Worm (Caenorhabditis elegans) whole organism, young adult: ENCODE data around the gene vms-1.

Experiments used
- B0019.2 ChIP-seq: fragments of 200-800 bp; sonication (Bioruptor generic); conservative IDR thresholded peaks from 2 replicates; pipeline ENCODE4 v1.3.6; 2022; ENCODE audit warnings: missing genetic modification reagents, missing genetic modification characterization, missing compliant biosample characterization
- B0035.1 ChIP-seq: sonication (generic microtip); optimal IDR thresholded peaks from 2 replicates; lab custom pipeline; 2016; ENCODE audit warnings: missing genetic modification characterization, mild to moderate bottlenecking, missing compliant biosample characterization, missing genotype, missing genetic modification reagents
- B0261.1 ChIP-seq: sonication (generic microtip); optimal IDR thresholded peaks from 2 replicates; lab custom pipeline; 2016; ENCODE audit warnings: mild to moderate bottlenecking, missing genetic modification characterization, moderate library complexity, missing compliant biosample characterization
- B0336.3 ChIP-seq: fragments of 200-800 bp; sonication (Bioruptor generic); IDR thresholded peaks from 2 replicates; pipeline ENCODE4 v1.3.6; 2022; ENCODE audit warnings: missing genetic modification characterization, missing compliant biosample characterization
- C06A6.2 ChIP-seq: fragments of 200-800 bp; sonication (Bioruptor generic); conservative IDR thresholded peaks from 2 replicates; pipeline ENCODE4 v1.3.6; 2022; ENCODE audit warnings: missing genetic modification characterization, missing compliant biosample characterization
- C17E4.6 ChIP-seq: fragments of 200-800 bp; sonication (Bioruptor generic); IDR thresholded peaks from 2 replicates; pipeline ENCODE4 v1.3.6; 2022; ENCODE audit warnings: missing genetic modification reagents, missing genetic modification characterization, missing compliant biosample characterization
- F39B2.1 ChIP-seq: fragments of 200-800 bp; sonication (Bioruptor generic); IDR thresholded peaks from 2 replicates; pipeline ENCODE4 v1.3.6; 2022; ENCODE audit warnings: missing genetic modification reagents, missing genetic modification characterization, missing compliant biosample characterization
- F55B11.4 ChIP-seq: sonication (generic microtip); optimal IDR thresholded peaks from 2 replicates; lab custom pipeline; 2016; ENCODE audit warnings: missing compliant biosample characterization, missing genetic modification characterization, borderline replicate concordance; ENCODE audit not compliant: insufficient read depth
- F57C9.4 ChIP-seq: sonication (generic microtip); optimal IDR thresholded peaks from 2 replicates; lab custom pipeline; 2017; ENCODE audit warnings: mild to moderate bottlenecking, missing genetic modification characterization, missing compliant biosample characterization
- K12H6.12 ChIP-seq: fragments of 200-800 bp; sonication (Bioruptor generic); optimal IDR thresholded peaks from 2 replicates; lab custom pipeline; 2018; ENCODE audit warnings: mild to moderate bottlenecking, missing genetic modification characterization, missing compliant biosample characterization
- Y53G8AR.9 ChIP-seq: fragments of 200-800 bp; sonication (Bioruptor generic); conservative IDR thresholded peaks from 2 replicates; pipeline ENCODE4 v1.3.6; 2022; ENCODE audit warnings: missing genetic modification reagents, missing genetic modification characterization, missing compliant biosample characterization
- Y79H2A.3 ChIP-seq: fragments of 200-800 bp; sonication (Bioruptor generic); conservative IDR thresholded peaks from 2 replicates; pipeline ENCODE4 v1.3.6; 2022; ENCODE audit warnings: missing genetic modification reagents, missing genetic modification characterization, missing compliant biosample characterization
- ZK185.1 ChIP-seq: sonication (generic microtip); optimal IDR thresholded peaks from 2 replicates; lab custom pipeline; 2016; ENCODE audit warnings: mild to moderate bottlenecking, missing genetic modification characterization, missing compliant biosample characterization; ENCODE audit not compliant: poor library complexity, severe bottlenecking
- aptf-3 ChIP-seq: fragments of 200-800 bp; sonication (Bioruptor generic); IDR thresholded peaks from 2 replicates; pipeline ENCODE4 v1.3.6; 2022; ENCODE audit warnings: missing genetic modification characterization, missing compliant biosample characterization
- cebp-2 ChIP-seq: fragments of 200-800 bp; sonication (Bioruptor generic); IDR thresholded peaks from 2 replicates; pipeline ENCODE4 v1.3.6; 2022; ENCODE audit warnings: missing genetic modification characterization, missing compliant biosample characterization
- dox-1 ChIP-seq: fragments of 200-800 bp; sonication (Bioruptor generic); IDR thresholded peaks from 2 replicates; pipeline ENCODE4 v1.3.6; 2022; ENCODE audit warnings: missing genetic modification reagents, missing genetic modification characterization, missing compliant biosample characterization
- dpl-1 ChIP-seq: fragments of 150-350 bp; optimal IDR thresholded peaks from 2 replicates; lab custom pipeline; 2014; ENCODE audit warnings: missing biosample characterization, missing genetic modification reagents, missing genetic modification characterization
- egl-18 ChIP-seq: fragments of 200-800 bp; sonication (Bioruptor generic); IDR thresholded peaks from 2 replicates; pipeline ENCODE4 v1.3.6; 2022; ENCODE audit warnings: missing genetic modification reagents, missing genetic modification characterization, missing compliant biosample characterization
- ekl-4 ChIP-seq: fragments of 200-800 bp; sonication (Bioruptor generic); IDR thresholded peaks from 2 replicates; pipeline ENCODE4 v1.3.6; 2022; ENCODE audit warnings: missing genetic modification reagents, missing genetic modification characterization, missing compliant biosample characterization
- gei-17 ChIP-seq: fragments of 200-800 bp; sonication (Bioruptor generic); optimal IDR thresholded peaks from 2 replicates; lab custom pipeline; 2018; ENCODE audit warnings: mild to moderate bottlenecking, missing genetic modification characterization, missing compliant biosample characterization
- him-1 ChIP-seq: sonication (generic microtip); optimal IDR thresholded peaks from 2 replicates; lab custom pipeline; 2016; ENCODE audit warnings: missing genotype, missing genetic modification reagents, missing genetic modification characterization, missing compliant biosample characterization
- hmg-1.2 ChIP-seq: fragments of 200-800 bp; sonication (Bioruptor generic); IDR thresholded peaks from 2 replicates; pipeline ENCODE4 v1.3.6; 2022; ENCODE audit warnings: missing genetic modification reagents, missing genetic modification characterization, missing compliant biosample characterization
- let-526 ChIP-seq: fragments of 200-800 bp; sonication (Bioruptor generic); IDR thresholded peaks from 2 replicates; pipeline ENCODE4 v1.3.6; 2022; ENCODE audit warnings: missing genetic modification reagents, missing genetic modification characterization, missing compliant biosample characterization
- let-607 ChIP-seq, 2 experiments: fragments of 200-800 bp in 1 of 2; sonication (Bioruptor generic) in 1 of 2; sonication (generic microtip) in 1 of 2; optimal IDR thresholded peaks; 2 replicates each; lab custom pipeline; 2016 to 2018; ENCODE audit warnings: mild to moderate bottlenecking in 2 of 2, missing compliant biosample characterization in 2 of 2, missing genetic modification characterization in 2 of 2, moderate library complexity in 2 of 2, missing genotype in 1 of 2
- lin-26 ChIP-seq: fragments of 200-800 bp; sonication (Bioruptor generic); IDR thresholded peaks from 2 replicates; pipeline ENCODE4 v1.3.6; 2022; ENCODE audit warnings: missing genetic modification reagents, missing genetic modification characterization, missing compliant biosample characterization
- lin-40 ChIP-seq: sonication (generic microtip); optimal IDR thresholded peaks from 2 replicates; lab custom pipeline; 2016; ENCODE audit warnings: missing genetic modification characterization, mild to moderate bottlenecking, missing compliant biosample characterization, missing genotype, missing genetic modification reagents
- lsl-1 ChIP-seq: fragments of 200-800 bp; sonication (Bioruptor generic); optimal IDR thresholded peaks from 2 replicates; lab custom pipeline; 2018; ENCODE audit warnings: mild to moderate bottlenecking, missing genetic modification characterization, moderate library complexity, missing compliant biosample characterization
- nfyb-1 ChIP-seq: fragments of 200-800 bp; sonication (Bioruptor generic); IDR thresholded peaks from 2 replicates; pipeline ENCODE4 v1.3.6; 2022; ENCODE audit warnings: missing genetic modification reagents, missing genetic modification characterization, missing compliant biosample characterization
- nhr-179 ChIP-seq: sonication (generic microtip); optimal IDR thresholded peaks from 2 replicates; lab custom pipeline; 2016; ENCODE audit warnings: mild to moderate bottlenecking, missing genetic modification characterization, missing compliant biosample characterization
- nhr-27 ChIP-seq: fragments of 200-800 bp; sonication (Bioruptor generic); optimal IDR thresholded peaks from 2 replicates; lab custom pipeline; 2018; ENCODE audit warnings: mild to moderate bottlenecking, missing genetic modification characterization, moderate library complexity, missing compliant biosample characterization
- pbrm-1 ChIP-seq: fragments of 200-800 bp; sonication (Bioruptor generic); IDR thresholded peaks from 2 replicates; pipeline ENCODE4 v1.3.6; 2022; ENCODE audit warnings: missing genetic modification reagents, missing genetic modification characterization, missing compliant biosample characterization
- pha-4 ChIP-seq: fragments of 150-350 bp; sonication (generic microtip); optimal IDR thresholded peaks from 2 replicates; lab custom pipeline; 2014; ENCODE audit warnings: missing biosample characterization, missing genetic modification reagents, missing genetic modification characterization
- rpc-1 ChIP-seq, 2 experiments: fragments of 150-350 bp in 1 of 2; sonication (generic microtip) in 1 of 2; optimal IDR thresholded peaks; 2 replicates each; lab custom pipeline; 2014 to 2018; ENCODE audit warnings: missing biosample characterization in 1 of 2, missing genetic modification characterization in 1 of 2, missing genetic modification reagents in 1 of 2, missing genotype in 1 of 2
- sdz-38 ChIP-seq: sonication (generic microtip); optimal IDR thresholded peaks from 2 replicates; lab custom pipeline; 2016; ENCODE audit warnings: missing genotype, missing genetic modification characterization, missing compliant biosample characterization
- sea-2 ChIP-seq: fragments of 200-800 bp; sonication (Bioruptor generic); IDR thresholded peaks from 2 replicates; pipeline ENCODE4 v1.3.6; 2022; ENCODE audit warnings: missing genetic modification characterization, missing compliant biosample characterization
- snpc-1.1 ChIP-seq: sonication (generic microtip); optimal IDR thresholded peaks from 2 replicates; lab custom pipeline; 2017; ENCODE audit warnings: missing genetic modification characterization, mild to moderate bottlenecking, missing compliant biosample characterization, antibody characterized with exemption, moderate library complexity, missing genotype, missing genetic modification reagents; ENCODE audit not compliant: insufficient read depth
- snpc-1.3 ChIP-seq: sonication (generic microtip); optimal IDR thresholded peaks from 2 replicates; lab custom pipeline; 2017; ENCODE audit warnings: missing genetic modification characterization, mild to moderate bottlenecking, missing compliant biosample characterization, antibody characterized with exemption, moderate library complexity, missing genotype, missing genetic modification reagents; ENCODE audit not compliant: insufficient read depth
- snpc-4 ChIP-seq, 5 experiments: fragments of 150-350 bp in 1 of 5; sonication (generic microtip) in 4 of 5; optimal IDR thresholded peaks; 2 replicates each; lab custom pipeline; 2014 to 2018; ENCODE audit warnings: missing genetic modification characterization in 5 of 5, missing biosample characterization in 3 of 5, antibody characterized with exemption in 2 of 5, mild to moderate bottlenecking in 2 of 5, missing compliant biosample characterization in 2 of 5, missing genotype in 2 of 5, moderate library complexity in 2 of 5, missing genetic modification reagents in 1 of 5
- tbp1 ChIP-seq: fragments of 200-800 bp; sonication (Bioruptor generic); optimal IDR thresholded peaks from 2 replicates; lab custom pipeline; 2018; ENCODE audit warnings: mild to moderate bottlenecking, missing genetic modification characterization, missing compliant biosample characterization
- unc-62 ChIP-seq: fragments of 150-350 bp; optimal IDR thresholded peaks from 2 replicates; lab custom pipeline; 2014; ENCODE audit warnings: missing biosample characterization, missing genetic modification reagents, missing genetic modification characterization
- zim-3 ChIP-seq: sonication (generic microtip); optimal IDR thresholded peaks from 2 replicates; lab custom pipeline; 2017; ENCODE audit warnings: mild to moderate bottlenecking, missing genetic modification characterization, moderate library complexity, missing compliant biosample characterization
- ztf-22 ChIP-seq: fragments of 200-800 bp; sonication (Bioruptor generic); optimal IDR thresholded peaks from 2 replicates; lab custom pipeline; 2018; ENCODE audit warnings: mild to moderate bottlenecking, missing genetic modification characterization, moderate library complexity, missing compliant biosample characterization

Gene vms-1

ce11 chrIII:8069206-8069605, 19.1 kb upstream of the vms-1 start (continued):
- TF ChIP-seq cebp-2 (GFP tag; lab: Robert Waterston, UW), result no peak
- no peak for TF ChIP-seq C06A6.2
- no peak for TF ChIP-seq F55B11.4 (tag; lab: Kevin White, UChicago)
- TF ChIP-seq K12H6.12 (tag; lab: Kevin White, UChicago), result no peak
- no peak for TF ChIP-seq Y79H2A.3 (GFP tag; lab: Robert Waterston, UW)
- no peak for TF ChIP-seq zim-3 (tag; lab: Kevin White, UChicago)
- TF ChIP-seq hmg-1.2 (GFP tag; lab: Robert Waterston, UW), result peak; percentile 39; the same call in 1 of the 2 replicates
- TF ChIP-seq snpc-4 (GFP tag; optimal IDR thresholded peaks at IDR 0.05; lab: Kevin White, UChicago), result peak; percentile 56
- peak in 3 of 4 experiments; percentile 86 to 88 (median 87) for TF ChIP-seq snpc-4 (tag; optimal IDR thresholded peaks at IDR 0.05; lab: Kevin White, UChicago)
- TF ChIP-seq gei-17 (GFP tag; lab: Kevin White, UChicago), result no peak
- no peak for TF ChIP-seq snpc-1.3
- TF ChIP-seq lsl-1 (GFP tag; lab: Kevin White, UChicago), result no peak
- no peak for TF ChIP-seq ztf-22 (GFP tag; lab: Kevin White, UChicago)
- TF ChIP-seq nhr-27, result no peak
- TF ChIP-seq nfyb-1 (GFP tag; lab: Robert Waterston, UW), result 0 out of 2 replicates have a peak, but pooled peaks have one; percentile 70
- TF ChIP-seq B0019.2, result 0 out of 2 replicates have a peak, but pooled peaks have one; percentile 14
- TF ChIP-seq lin-40 (tag; lab: Kevin White, UChicago), result no peak
- no peak for TF ChIP-seq let-526
- TF ChIP-seq egl-18 (GFP tag; lab: Robert Waterston, UW), result no peak
- no peak for TF ChIP-seq F39B2.1 (GFP tag; lab: Robert Waterston, UW)
- TF ChIP-seq let-607 (tag; optimal IDR thresholded peaks at IDR 0.05; lab: Kevin White, UChicago), result no peak
- peak; percentile 76 for TF ChIP-seq lin-26 (GFP tag; lab: Robert Waterston, UW)
- TF ChIP-seq tbp1 (GFP tag; lab: Kevin White, UChicago), result peak; percentile 92
- no peak for TF ChIP-seq ZK185.1
- no peak for TF ChIP-seq unc-62
- no peak for TF ChIP-seq pbrm-1 (GFP tag; lab: Robert Waterston, UW)
- peak; percentile 58 for TF ChIP-seq him-1
- no peak for TF ChIP-seq sdz-38 (tag; lab: Kevin White, UChicago)
- no peak for TF ChIP-seq C17E4.6 (GFP tag; lab: Robert Waterston, UW)
- TF ChIP-seq dpl-1, result no peak
- no peak for TF ChIP-seq dox-1 (GFP tag; lab: Robert Waterston, UW)
- TF ChIP-seq sea-2 (GFP tag; lab: Robert Waterston, UW), result no peak
- no peak for TF ChIP-seq pha-4 (tag; lab: Kevin White, UChicago)
- TF ChIP-seq B0261.1, result peak; percentile 72
- no peak for TF ChIP-seq nhr-179 (tag; lab: Kevin White, UChicago)
- peak; percentile 66 for TF ChIP-seq rpc-1 (optimal IDR thresholded peaks at IDR 0.05; lab: Kevin White, UChicago)
- TF ChIP-seq rpc-1 (tag; optimal IDR thresholded peaks at IDR 0.05; lab: Kevin White, UChicago), result peak; percentile 74
- TF ChIP-seq B0035.1 (tag; lab: Kevin White, UChicago), result no peak
- no peak for TF ChIP-seq ekl-4 (GFP tag; lab: Robert Waterston, UW)

ce11 chrIII:8077180-8077579, 11.2 kb upstream of the vms-1 start:
- TF ChIP-seq F55B11.4 (tag; lab: Kevin White, UChicago) (no peak), snpc-1.1 (no peak), Y53G8AR.9 (GFP tag; lab: Robert Waterston, UW) (no peak), F57C9.4 (tag; lab: Kevin White, UChicago) (no peak), K12H6.12 (tag; lab: Kevin White, UChicago) (no peak), zim-3 (tag; lab: Kevin White, UChicago) (no peak), B0336.3 (GFP tag; lab: Robert Waterston, UW) (no peak), aptf-3 (GFP tag; lab: Robert Waterston, UW) (no peak)
